Fruit fly (Drosophila melanogaster) whole organism, embryonic: ENCODE data around the gene CG5003.

Experiments used
- B-H2 ChIP-seq: fragments of 200-800 bp; sonication (Bioruptor generic); optimal IDR thresholded peaks from 2 replicates; lab custom pipeline; 2018; ENCODE audit warnings: missing biosample characterization, mild to moderate bottlenecking, missing genetic modification characterization
- BEAF-32 ChIP-seq: fragments of 200-800 bp; sonication (Bioruptor generic); optimal IDR thresholded peaks from 3 replicates; lab custom pipeline; 2017; ENCODE audit warnings: missing biosample characterization, missing genetic modification characterization, mild to moderate bottlenecking, moderate library complexity, missing genetic modification reagents
- Bdp1 ChIP-seq: fragments of 200-800 bp; sonication (Bioruptor generic); optimal IDR thresholded peaks from 3 replicates; lab custom pipeline; 2016; ENCODE audit warnings: missing biosample characterization, missing genetic modification characterization
- BtbVII ChIP-seq: fragments of 200-800 bp; sonication (Bioruptor generic); optimal IDR thresholded peaks from 3 replicates; lab custom pipeline; 2017; ENCODE audit warnings: missing biosample characterization, mild to moderate bottlenecking, missing genetic modification characterization
- CG10209 ChIP-seq: fragments of 200-800 bp; sonication (Bioruptor generic); optimal IDR thresholded peaks from 3 replicates; lab custom pipeline; 2017; ENCODE audit warnings: missing biosample characterization, mild to moderate bottlenecking, missing genetic modification characterization, missing genetic modification reagents
- CG1024 ChIP-seq: fragments of 200-800 bp; sonication (Bioruptor generic); IDR thresholded peaks from 2 replicates; pipeline ENCODE4 v1.3.6; 2022; ENCODE audit warnings: missing biosample characterization, missing genetic modification characterization
- CG10431 ChIP-seq: fragments of 200-800 bp; sonication (Bioruptor generic); optimal IDR thresholded peaks from 3 replicates; lab custom pipeline; 2018; ENCODE audit warnings: missing biosample characterization, mild to moderate bottlenecking, missing genetic modification characterization
- CG10543 ChIP-seq: fragments of 200-800 bp; sonication (Bioruptor generic); optimal IDR thresholded peaks from 3 replicates; lab custom pipeline; 2017; ENCODE audit warnings: missing biosample characterization, mild to moderate bottlenecking, missing genetic modification characterization, moderate library complexity
- CG11247 ChIP-seq: fragments of 200-800 bp; sonication (Bioruptor generic); IDR thresholded peaks from 2 replicates; pipeline ENCODE4 v1.3.6; 2022; ENCODE audit warnings: missing biosample characterization, missing genetic modification characterization
- CG11723 ChIP-seq: fragments of 200-800 bp; sonication (Bioruptor generic); optimal IDR thresholded peaks from 2 replicates; lab custom pipeline; 2017; ENCODE audit warnings: missing biosample characterization, mild to moderate bottlenecking, missing genetic modification characterization
- CG12744 ChIP-seq: fragments of 200-800 bp; sonication (Bioruptor generic); optimal IDR thresholded peaks from 2 replicates; lab custom pipeline; 2016; ENCODE audit warnings: missing biosample characterization, missing genetic modification characterization
- CG16863 ChIP-seq: fragments of 200-800 bp; sonication (Bioruptor generic); optimal IDR thresholded peaks from 3 replicates; lab custom pipeline; 2016; ENCODE audit warnings: missing biosample characterization, missing genetic modification characterization
- CG17385 ChIP-seq: fragments of 200-800 bp; sonication (Bioruptor generic); optimal IDR thresholded peaks from 3 replicates; lab custom pipeline; 2018; ENCODE audit warnings: missing biosample characterization, mild to moderate bottlenecking, missing genetic modification characterization
- CG2116 ChIP-seq: fragments of 200-800 bp; sonication (Bioruptor generic); optimal IDR thresholded peaks from 3 replicates; lab custom pipeline; 2018; ENCODE audit warnings: missing biosample characterization, mild to moderate bottlenecking, missing genetic modification characterization
- CG2202 ChIP-seq: fragments of 200-800 bp; sonication (Bioruptor generic); optimal IDR thresholded peaks from 2 replicates; lab custom pipeline; 2018; ENCODE audit warnings: missing biosample characterization, mild to moderate bottlenecking, missing genetic modification characterization
- CG2712 ChIP-seq: fragments of 200-800 bp; optimal IDR thresholded peaks from 3 replicates; lab custom pipeline; 2019; ENCODE audit warnings: missing biosample characterization, mild to moderate bottlenecking, missing genetic modification characterization, moderate library complexity
- CG30403 ChIP-seq: fragments of 200-800 bp; sonication (Bioruptor generic); optimal IDR thresholded peaks from 3 replicates; lab custom pipeline; 2016; ENCODE audit warnings: missing biosample characterization, missing genetic modification characterization
- CG31224 ChIP-seq: fragments of 200-800 bp; sonication (Bioruptor generic); IDR thresholded peaks from 2 replicates; pipeline ENCODE4 v1.3.6; 2022; ENCODE audit warnings: missing biosample characterization, missing genetic modification characterization
- CG32767 ChIP-seq: fragments of 200-800 bp; sonication (Bioruptor generic); IDR thresholded peaks from 2 replicates; pipeline ENCODE4 v1.3.6; 2022; ENCODE audit warnings: missing biosample characterization, missing genetic modification characterization
- CG6654 ChIP-seq: fragments of 200-800 bp; sonication (Bioruptor generic); optimal IDR thresholded peaks from 2 replicates; lab custom pipeline; 2017; ENCODE audit warnings: missing biosample characterization, mild to moderate bottlenecking, missing genetic modification characterization
- CG6765 ChIP-seq: fragments of 200-800 bp; sonication (Bioruptor generic); optimal IDR thresholded peaks from 3 replicates; lab custom pipeline; 2017; ENCODE audit warnings: missing biosample characterization, mild to moderate bottlenecking, missing genetic modification characterization
- CG6791 ChIP-seq: fragments of 200-800 bp; sonication (Bioruptor generic); IDR thresholded peaks from 3 replicates; pipeline ENCODE4 v1.3.6; 2022; ENCODE audit warnings: missing biosample characterization, missing genetic modification characterization; ENCODE audit not compliant: partially characterized antibody
- CG7745 ChIP-seq: fragments of 200-800 bp; sonication (Bioruptor generic); optimal IDR thresholded peaks from 2 replicates; lab custom pipeline; 2018; ENCODE audit warnings: missing biosample characterization, mild to moderate bottlenecking, missing genetic modification characterization, moderate library complexity
- CG7839 ChIP-seq: fragments of 200-800 bp; sonication (Bioruptor generic); optimal IDR thresholded peaks from 3 replicates; lab custom pipeline; 2018; ENCODE audit warnings: missing biosample characterization, mild to moderate bottlenecking, missing genetic modification characterization, moderate library complexity
- CG8089 ChIP-seq: fragments of 200-800 bp; sonication (Bioruptor generic); optimal IDR thresholded peaks from 3 replicates; lab custom pipeline; 2016; ENCODE audit warnings: missing biosample characterization, missing genetic modification characterization
- CG9876 ChIP-seq: fragments of 200-800 bp; sonication (Bioruptor generic); optimal IDR thresholded peaks from 2 replicates; lab custom pipeline; 2016; ENCODE audit warnings: missing biosample characterization, missing genetic modification characterization
- CG9932 ChIP-seq: fragments of 200-800 bp; sonication (Bioruptor generic); IDR thresholded peaks from 2 replicates; pipeline ENCODE4 v1.3.6; 2022; ENCODE audit warnings: missing biosample characterization, missing genetic modification characterization
- Dip2 ChIP-seq: fragments of 200-800 bp; sonication (Bioruptor generic); IDR thresholded peaks from 2 replicates; pipeline ENCODE4 v1.3.6; 2022; ENCODE audit warnings: missing biosample characterization, missing genetic modification characterization
- Drgx ChIP-seq: fragments of 200-800 bp; sonication (Bioruptor generic); IDR thresholded peaks from 2 replicates; pipeline ENCODE4 v1.3.6; 2022; ENCODE audit warnings: missing biosample characterization, missing genetic modification characterization
- E2f2 ChIP-seq: fragments of 200-800 bp; sonication (Bioruptor generic); IDR thresholded peaks from 2 replicates; pipeline ENCODE4 v1.3.6; 2022; ENCODE audit warnings: missing biosample characterization, missing genetic modification characterization
- Jarid2 ChIP-seq: fragments of 200-800 bp; sonication (Bioruptor generic); optimal IDR thresholded peaks from 3 replicates; lab custom pipeline; 2017; ENCODE audit warnings: mild to moderate bottlenecking, missing biosample characterization, missing genetic modification reagents, missing genetic modification characterization
- Rx ChIP-seq: fragments of 200-800 bp; sonication (Bioruptor generic); IDR thresholded peaks from 2 replicates; pipeline ENCODE4 v1.3.6; 2022; ENCODE audit warnings: missing biosample characterization, missing genetic modification characterization
- Spps ChIP-seq: fragments of 200-800 bp; sonication (Bioruptor generic); optimal IDR thresholded peaks from 2 replicates; lab custom pipeline; 2018; ENCODE audit warnings: missing biosample characterization, mild to moderate bottlenecking, missing genetic modification characterization
- Taf1 ChIP-seq: fragments of 200-800 bp; sonication (Bioruptor generic); IDR thresholded peaks from 2 replicates; pipeline ENCODE4 v1.3.6; 2022; ENCODE audit warnings: missing biosample characterization, missing genetic modification characterization
- al ChIP-seq: fragments of 200-800 bp; sonication (Bioruptor generic); IDR thresholded peaks from 2 replicates; pipeline ENCODE4 v1.3.6; 2022; ENCODE audit warnings: missing biosample characterization, missing genetic modification characterization
- chm ChIP-seq: fragments of 200-800 bp; sonication (Bioruptor generic); IDR thresholded peaks from 2 replicates; pipeline ENCODE4 v1.3.6; 2022; ENCODE audit warnings: missing biosample characterization, missing genetic modification characterization
- dan ChIP-seq: fragments of 200-800 bp; sonication (Bioruptor generic); IDR thresholded peaks from 2 replicates; pipeline ENCODE4 v1.3.6; 2022; ENCODE audit warnings: missing biosample characterization, missing genetic modification characterization
- disco-r ChIP-seq: fragments of 200-800 bp; sonication (Bioruptor generic); optimal IDR thresholded peaks from 2 replicates; lab custom pipeline; 2016; ENCODE audit warnings: missing biosample characterization, missing genetic modification characterization
- fd3F ChIP-seq: fragments of 200-800 bp; sonication (Bioruptor generic); optimal IDR thresholded peaks from 2 replicates; lab custom pipeline; 2018; ENCODE audit warnings: missing biosample characterization, mild to moderate bottlenecking, missing genetic modification characterization, moderate library complexity
- fd64A ChIP-seq: fragments of 200-800 bp; sonication (Bioruptor generic); optimal IDR thresholded peaks from 3 replicates; lab custom pipeline; 2018; ENCODE audit warnings: missing biosample characterization, mild to moderate bottlenecking, missing genetic modification characterization
- gsb ChIP-seq: fragments of 200-800 bp; sonication (Bioruptor generic); IDR thresholded peaks from 2 replicates; pipeline ENCODE4 v1.3.6; 2022; ENCODE audit warnings: missing biosample characterization, missing genetic modification characterization
- kah ChIP-seq: fragments of 200-800 bp; sonication (Bioruptor generic); optimal IDR thresholded peaks from 2 replicates; lab custom pipeline; 2018; ENCODE audit warnings: missing biosample characterization, mild to moderate bottlenecking, missing genetic modification characterization
- prd ChIP-seq, 3 experiments: fragments of >200 bp in 2 of 3; fragments of 200-800 bp in 1 of 3; sonication (Bioruptor generic) in 1 of 3; optimal IDR thresholded peaks in 2 of 3; IDR thresholded peaks in 1 of 3; 2 replicates in 2 of 3; 3 replicates in 1 of 3; pipeline versions ENCODE4 v1.3.6 to Lab custom; 2017 to 2022; ENCODE audit warnings: missing biosample characterization in 1 of 3, missing genetic modification characterization in 1 of 3
- salm ChIP-seq: fragments of 200-800 bp; sonication (Bioruptor generic); optimal IDR thresholded peaks from 2 replicates; lab custom pipeline; 2018; ENCODE audit warnings: missing biosample characterization, mild to moderate bottlenecking, missing genetic modification characterization
- schlank ChIP-seq: fragments of 200-800 bp; sonication (Bioruptor generic); optimal IDR thresholded peaks from 2 replicates; lab custom pipeline; 2018; ENCODE audit warnings: missing biosample characterization, mild to moderate bottlenecking, missing genetic modification characterization
- seq ChIP-seq: fragments of 200-800 bp; sonication (Bioruptor generic); IDR thresholded peaks from 2 replicates; pipeline ENCODE4 v1.3.6; 2022; ENCODE audit warnings: missing biosample characterization, missing genetic modification characterization
- shn ChIP-seq: fragments of 200-800 bp; sonication (Bioruptor generic); optimal IDR thresholded peaks from 3 replicates; lab custom pipeline; 2016; ENCODE audit warnings: missing biosample characterization, missing genetic modification characterization
- slou ChIP-seq: fragments of 200-800 bp; sonication (Bioruptor generic); optimal IDR thresholded peaks from 3 replicates; lab custom pipeline; 2016; ENCODE audit warnings: missing biosample characterization, missing genetic modification characterization
- sob ChIP-seq: fragments of 200-800 bp; sonication (Bioruptor generic); IDR thresholded peaks from 2 replicates; pipeline ENCODE4 v1.3.6; 2022; ENCODE audit warnings: missing biosample characterization, missing genetic modification characterization

Gene CG5003

dm6 chr3R:27937752-27938694, 21.7 kb upstream of the CG5003 start, which contains the start of the genes NSD and BOD1 (continued):
- TF ChIP-seq CG30403 (GFP tag; lab: Kevin White, UChicago) (peak; percentile 61), Spps (tag; lab: Kevin White, UChicago) (no peak), CG32767 (GFP tag; lab: Robert Waterston, UW) (no peak), al (GFP tag; lab: Robert Waterston, UW) (peak; percentile 85), gsb (GFP tag; lab: Robert Waterston, UW) (no peak), Bdp1 (no peak), CG7745 (tag; lab: Kevin White, UChicago) (no peak), CG2202 (tag; lab: Kevin White, UChicago) (no peak), CG2116 (GFP tag; lab: Kevin White, UChicago) (peak; percentile 98), CG10431 (GFP tag; lab: Kevin White, UChicago) (peak; percentile 21), Jarid2 (GFP tag; lab: Kevin White, UChicago) (no peak), CG1024 (GFP tag; lab: Robert Waterston, UW) (0 out of 2 replicates have a peak, but pooled peaks have one; percentile 46), CG7839 (peak; percentile 59), BtbVII (GFP tag; lab: Kevin White, UChicago) (no peak), chm (GFP tag; lab: Robert Waterston, UW) (no peak), Drgx (GFP tag; lab: Robert Waterston, UW) (peak; percentile 34; the same call in 1 of the 2 replicates), BEAF-32 (GFP tag; lab: Kevin White, UChicago) (peak; percentile 84), prd (optimal IDR thresholded peaks at IDR 0.05; lab: Kevin White, UChicago) (no peak), prd (GFP tag; IDR thresholded peaks at IDR 0.05; lab: Robert Waterston, UW) (peak; percentile 78), CG12744 (GFP tag; lab: Kevin White, UChicago) (no peak), fd3F (no peak), CG10543 (peak; percentile 5), CG6791 (GFP tag; lab: Robert Waterston, UW) (peak; percentile 98), CG10209 (GFP tag; lab: Kevin White, UChicago) (peak; percentile 48), B-H2 (GFP tag; lab: Kevin White, UChicago) (peak; percentile 27), schlank (peak; percentile 25), Taf1 (peak; percentile 49; the same call in 1 of the 2 replicates), CG9932 (GFP tag; lab: Robert Waterston, UW) (peak; percentile 94), CG11723 (GFP tag; lab: Kevin White, UChicago) (no peak), CG2712 (tag; lab: Kevin White, UChicago) (peak; percentile 71), dan (GFP tag; lab: Robert Waterston, UW) (no peak), CG6654 (no peak), CG16863 (no peak), CG9876 (peak; percentile 2), seq (GFP tag; lab: Robert Waterston, UW) (peak; percentile 40), slou (GFP tag; lab: Kevin White, UChicago) (peak; percentile 42), sob (GFP tag; lab: Robert Waterston, UW) (peak; percentile 86), kah (no peak), fd64A (GFP tag; lab: Kevin White, UChicago) (no peak), CG8089 (no peak), disco-r (GFP tag; lab: Kevin White, UChicago) (no peak), salm (tag; lab: Kevin White, UChicago) (no peak), Rx (GFP tag; lab: Robert Waterston, UW) (peak; percentile 63; the same call in 1 of the 2 replicates), CG6765 (no peak), CG31224 (GFP tag; lab: Robert Waterston, UW) (peak; percentile 59), E2f2 (peak; percentile 66), shn (no peak), CG11247 (GFP tag; lab: Robert Waterston, UW) (peak; percentile 76), CG17385 (GFP tag; lab: Kevin White, UChicago) (no peak), Dip2 (GFP tag; lab: Robert Waterston, UW) (no peak)
